Worm (Caenorhabditis elegans): ENCODE data around the gene scrm-8.

DNA sequence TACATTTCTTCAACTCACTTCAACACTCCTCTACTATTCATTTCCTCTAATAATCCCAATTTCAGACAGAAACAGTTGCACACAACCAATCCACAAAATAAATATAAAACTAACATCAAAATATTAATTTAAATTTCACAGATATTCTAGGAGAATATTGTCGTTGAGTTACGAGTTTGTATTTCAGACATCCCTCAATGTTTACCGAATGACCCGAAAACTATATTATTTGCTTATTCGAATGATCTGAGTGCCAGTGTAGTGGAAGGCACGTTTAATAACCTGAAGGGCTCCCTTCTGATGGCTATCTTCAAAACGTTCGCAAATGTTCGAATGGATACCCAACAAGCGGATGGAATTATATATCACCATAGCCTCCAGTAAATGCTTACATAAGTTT lies 19.7 kb upstream of the scrm-8 start, which contains the start of gene R07C12.3:
- TF ChIP-seq ama-1 (optimal IDR thresholded peaks at IDR 0.05) = no peak
- TF ChIP-seq flt-1 (GFP tag; IDR thresholded peaks at IDR 0.05) = no peak
- TF ChIP-seq ceh-13 (GFP tag; optimal IDR thresholded peaks at IDR 0.05) = no peak
- no peak for TF ChIP-seq aly-1 (tag; optimal IDR thresholded peaks at IDR 0.05)
- TF ChIP-seq sea-1 (GFP tag; conservative IDR thresholded peaks at IDR 0.05) = no peak
- no peak for TF ChIP-seq hmbx-1 (tag; optimal IDR thresholded peaks at IDR 0.05)
- TF ChIP-seq tbx-37 (GFP tag; conservative IDR thresholded peaks at IDR 0.05) = no peak
- TF ChIP-seq ets-7 (tag; optimal IDR thresholded peaks at IDR 0.05) = no peak
- no peak for TF ChIP-seq tbx-11 (GFP tag; IDR thresholded peaks at IDR 0.05)
- TF ChIP-seq hmg-4 (GFP tag; optimal IDR thresholded peaks at IDR 0.05) = no peak
- no peak for TF ChIP-seq scrt-1 (GFP tag; IDR thresholded peaks at IDR 0.05)
- no peak for TF ChIP-seq pes-1 (GFP tag; IDR thresholded peaks at IDR 0.05)
- no peak for TF ChIP-seq F13C5.2 (tag; optimal IDR thresholded peaks at IDR 0.05)
- no peak for TF ChIP-seq tra-4 (tag; optimal IDR thresholded peaks at IDR 0.05)

Measured in whole organism, early embryonic.